Worm (Caenorhabditis elegans): ENCODE results near the gene irld-49.

The irld-49 gene

ce11 chrII:2920817-2921458 is 23.0 kb upstream of the irld-49 start (continued):
- peak; percentile 77 for TF ChIP-seq rcor-1 (GFP tag; IDR thresholded peaks at IDR 0.05)
- peak in 1 of 3 experiments; percentile 31 for TF ChIP-seq lin-35 (GFP tag; optimal IDR thresholded peaks at IDR 0.05)
- TF ChIP-seq hmg-1.2 (GFP tag; IDR thresholded peaks at IDR 0.05): peak; percentile 99
- 0 out of 2 replicates have a peak, but pooled peaks have one; percentile 29 for TF ChIP-seq Y79H2A.3 (GFP tag; conservative IDR thresholded peaks at IDR 0.05)
- TF ChIP-seq let-607 (tag; optimal IDR thresholded peaks at IDR 0.05): no peak
- no peak for TF ChIP-seq tbx-9 (tag; optimal IDR thresholded peaks at IDR 0.05; ENCODE audit: borderline replicate concordance)
- TF ChIP-seq pha-4 (tag; optimal IDR thresholded peaks at IDR 0.05): no peak
- peak; percentile 81 for TF ChIP-seq efl-1 (GFP tag; optimal IDR thresholded peaks at IDR 0.05)
- peak; percentile 81 for TF ChIP-seq Y95B8A.8 (GFP tag; IDR thresholded peaks at IDR 0.05)
- peak; percentile 73 for TF ChIP-seq hrde-1 (tag; optimal IDR thresholded peaks at IDR 0.05; ENCODE audit: borderline replicate concordance)
- peak; percentile 71 for TF ChIP-seq dox-1 (GFP tag; IDR thresholded peaks at IDR 0.05)
- TF ChIP-seq D2030.7 (GFP tag; IDR thresholded peaks at IDR 0.05): peak; percentile 61
- TF ChIP-seq cebp-2 (GFP tag; IDR thresholded peaks at IDR 0.05): no peak
- peak; percentile 62 for TF ChIP-seq nhr-90 (tag; optimal IDR thresholded peaks at IDR 0.05)
- TF ChIP-seq ztf-25 (GFP tag; IDR thresholded peaks at IDR 0.05): no peak
- TF ChIP-seq him-1 (tag; optimal IDR thresholded peaks at IDR 0.05): peak; percentile 34
- no peak for TF ChIP-seq lsy-27 (tag; optimal IDR thresholded peaks at IDR 0.05; ENCODE audit: borderline replicate concordance, insufficient read depth)
- TF ChIP-seq F33H1.4 (GFP tag; IDR thresholded peaks at IDR 0.05): peak; percentile 89
- peak; percentile 53 for TF ChIP-seq ztf-26 (tag; optimal IDR thresholded peaks at IDR 0.05)
- TF ChIP-seq lin-40 (tag; optimal IDR thresholded peaks at IDR 0.05): peak; percentile 40
- peak; percentile 47 for TF ChIP-seq F49E8.2 (tag; optimal IDR thresholded peaks at IDR 0.05; ENCODE audit: insufficient read depth)
- TF ChIP-seq ztf-3 (GFP tag; optimal IDR thresholded peaks at IDR 0.05): no peak
- TF ChIP-seq dpl-1 (GFP tag; optimal IDR thresholded peaks at IDR 0.05): peak; percentile 49
- TF ChIP-seq dpff-1 (tag; optimal IDR thresholded peaks at IDR 0.05): no peak
- peak; percentile 37 for TF ChIP-seq F10E7.11 (tag; optimal IDR thresholded peaks at IDR 0.05)
- TF ChIP-seq hlh-26 (GFP tag; conservative IDR thresholded peaks at IDR 0.05): 0 out of 2 replicates have a peak, but pooled peaks have one; percentile 56
- peak; percentile 96 for TF ChIP-seq xnd-1 (tag; optimal IDR thresholded peaks at IDR 0.05)
- TF ChIP-seq lin-26 (GFP tag; IDR thresholded peaks at IDR 0.05): 0 out of 2 replicates have a peak, but pooled peaks have one; percentile 67
- TF ChIP-seq somi-1 (GFP tag; optimal IDR thresholded peaks at IDR 0.05): no peak
- TF ChIP-seq ceh-27 (GFP tag; optimal IDR thresholded peaks at IDR 0.05): peak; percentile 46
- TF ChIP-seq atf-7 (tag; optimal IDR thresholded peaks at IDR 0.05): peak; percentile 70
- peak; percentile 74 for TF ChIP-seq attf-5 (GFP tag; optimal IDR thresholded peaks at IDR 0.05)
- no peak for TF ChIP-seq hlh-12 (tag; optimal IDR thresholded peaks at IDR 0.05)
- TF ChIP-seq B0261.1 (tag; optimal IDR thresholded peaks at IDR 0.05): peak; percentile 9
- no peak for TF ChIP-seq rpc-1 (optimal IDR thresholded peaks at IDR 0.05)
- TF ChIP-seq rpc-1 (tag; optimal IDR thresholded peaks at IDR 0.05): no peak
- no peak for TF ChIP-seq Y53F4B.3 (GFP tag; IDR thresholded peaks at IDR 0.05)
- no peak for TF ChIP-seq sptf-2 (GFP tag; optimal IDR thresholded peaks at IDR 0.05)
- peak; percentile 63 for TF ChIP-seq mcd-1 (GFP tag; IDR thresholded peaks at IDR 0.05)
- peak; percentile 68 for TF ChIP-seq ceh-79 (tag; optimal IDR thresholded peaks at IDR 0.05)
- peak; percentile 92 for TF ChIP-seq lsl-1 (GFP tag; optimal IDR thresholded peaks at IDR 0.05)
- TF ChIP-seq madf-8 (GFP tag; conservative IDR thresholded peaks at IDR 0.05): peak; percentile 85
- TF ChIP-seq ceh-100 (GFP tag; IDR thresholded peaks at IDR 0.05): 0 out of 2 replicates have a peak, but pooled peaks have one; percentile 21
- peak; percentile 48 for TF ChIP-seq mxl-1 (tag; optimal IDR thresholded peaks at IDR 0.05)
- TF ChIP-seq mes-4 (tag; optimal IDR thresholded peaks at IDR 0.05): peak; percentile 21
- TF ChIP-seq nfya-2 (GFP tag; IDR thresholded peaks at IDR 0.05): no peak
- TF ChIP-seq bed-1 (GFP tag; IDR thresholded peaks at IDR 0.05): 0 out of 2 replicates have a peak, but pooled peaks have one; percentile 43
